Fruit fly (Drosophila melanogaster) whole organism, embryonic: ENCODE measurements around the gene jdp.

ENCODE experiments used
- Asciz ChIP-seq: fragments of 200-800 bp; sonication (Bioruptor generic); optimal IDR thresholded peaks from 2 replicates; lab custom pipeline; 2017; ENCODE audit warnings: missing biosample characterization, mild to moderate bottlenecking, missing genetic modification characterization, missing genetic modification reagents
- Atf6 ChIP-seq: fragments of 200-800 bp; sonication (Bioruptor generic); IDR thresholded peaks from 2 replicates; pipeline ENCODE4 v1.3.6; 2022; ENCODE audit warnings: missing biosample characterization, missing genetic modification characterization
- Bgb ChIP-seq: fragments of 200-800 bp; sonication (Bioruptor generic); IDR thresholded peaks from 2 replicates; pipeline ENCODE4 v1.3.6; 2022; ENCODE audit warnings: missing biosample characterization, missing genetic modification characterization; ENCODE audit not compliant: partially characterized antibody
- Blimp-1 ChIP-seq: fragments of 200-800 bp; sonication (Bioruptor generic); optimal IDR thresholded peaks from 3 replicates; lab custom pipeline; 2018; ENCODE audit warnings: missing biosample characterization, missing genetic modification characterization, mild to moderate bottlenecking, moderate library complexity, missing genetic modification reagents
- CG10543 ChIP-seq: fragments of 200-800 bp; sonication (Bioruptor generic); optimal IDR thresholded peaks from 3 replicates; lab custom pipeline; 2017; ENCODE audit warnings: missing biosample characterization, mild to moderate bottlenecking, missing genetic modification characterization, moderate library complexity
- CG1233 ChIP-seq: fragments of 200-800 bp; sonication (Bioruptor generic); optimal IDR thresholded peaks from 4 replicates; lab custom pipeline; 2018; ENCODE audit warnings: missing biosample characterization, mild to moderate bottlenecking, missing genetic modification characterization
- CG18476 ChIP-seq: fragments of 200-800 bp; sonication (Bioruptor generic); optimal IDR thresholded peaks from 2 replicates; lab custom pipeline; 2016; ENCODE audit warnings: missing biosample characterization, mild to moderate bottlenecking, missing genetic modification characterization
- CG3065 ChIP-seq: fragments of 200-800 bp; sonication (Bioruptor generic); optimal IDR thresholded peaks from 2 replicates; lab custom pipeline; 2016; ENCODE audit warnings: missing biosample characterization, missing genetic modification characterization
- CG31224 ChIP-seq: fragments of 200-800 bp; sonication (Bioruptor generic); IDR thresholded peaks from 2 replicates; pipeline ENCODE4 v1.3.6; 2022; ENCODE audit warnings: missing biosample characterization, missing genetic modification characterization
- CG32532 ChIP-seq: fragments of 200-800 bp; sonication (Bioruptor generic); IDR thresholded peaks from 2 replicates; pipeline ENCODE4 v1.3.6; 2022; ENCODE audit warnings: missing biosample characterization, missing genetic modification characterization
- CG33557 ChIP-seq: fragments of 200-800 bp; sonication (Bioruptor generic); optimal IDR thresholded peaks from 2 replicates; lab custom pipeline; 2019; ENCODE audit warnings: missing biosample characterization, mild to moderate bottlenecking, missing genetic modification characterization, moderate library complexity
- CG42726 ChIP-seq: fragments of 200-800 bp; sonication (Bioruptor generic); IDR thresholded peaks from 2 replicates; pipeline ENCODE4 v1.3.6; 2022; ENCODE audit warnings: missing biosample characterization, missing genetic modification characterization; ENCODE audit not compliant: partially characterized antibody
- CG4282 ChIP-seq: fragments of 200-800 bp; sonication (Bioruptor generic); optimal IDR thresholded peaks from 2 replicates; lab custom pipeline; 2016; ENCODE audit warnings: missing biosample characterization, missing genetic modification characterization
- CG4328 ChIP-seq: fragments of 200-800 bp; sonication (Bioruptor generic); optimal IDR thresholded peaks from 3 replicates; lab custom pipeline; 2017; ENCODE audit warnings: missing biosample characterization, missing genetic modification reagents, missing genetic modification characterization
- CG8281 ChIP-seq: fragments of 200-800 bp; sonication (Bioruptor generic); optimal IDR thresholded peaks from 2 replicates; lab custom pipeline; 2018; ENCODE audit warnings: missing biosample characterization, mild to moderate bottlenecking, missing genetic modification characterization, moderate library complexity
- CG8765 ChIP-seq: fragments of 200-800 bp; sonication (Bioruptor generic); IDR thresholded peaks from 2 replicates; pipeline ENCODE4 v1.3.6; 2022; ENCODE audit warnings: missing biosample characterization, missing genetic modification characterization
- Camta ChIP-seq: fragments of 200-800 bp; sonication (Bioruptor generic); optimal IDR thresholded peaks from 2 replicates; lab custom pipeline; 2016; ENCODE audit warnings: missing biosample characterization, missing genetic modification characterization
- Deaf1 ChIP-seq: fragments of 200-800 bp; optimal IDR thresholded peaks from 3 replicates; lab custom pipeline; 2019; ENCODE audit warnings: missing biosample characterization, mild to moderate bottlenecking, missing genetic modification characterization, moderate library complexity
- E2f2 ChIP-seq: fragments of 200-800 bp; sonication (Bioruptor generic); IDR thresholded peaks from 2 replicates; pipeline ENCODE4 v1.3.6; 2022; ENCODE audit warnings: missing biosample characterization, missing genetic modification characterization
- Eip74EF ChIP-seq, 2 experiments: fragments of 200-800 bp in 1 of 2; fragments of >200 bp in 1 of 2; sonication (Bioruptor generic) in 1 of 2; optimal IDR thresholded peaks; 2 replicates each; lab custom pipeline; 2017 to 2019; ENCODE audit warnings: missing biosample characterization in 2 of 2, missing genetic modification characterization in 2 of 2, mild to moderate bottlenecking in 1 of 2, moderate library complexity in 1 of 2
- Gug ChIP-seq: fragments of 200-800 bp; sonication (Bioruptor generic); IDR thresholded peaks from 4 replicates; pipeline ENCODE4 v1.3.6; 2022; ENCODE audit warnings: missing biosample characterization, missing genetic modification characterization
- H2.0 ChIP-seq: fragments of 200-800 bp; sonication (Bioruptor generic); IDR thresholded peaks from 2 replicates; pipeline ENCODE4 v1.3.6; 2022; ENCODE audit warnings: missing biosample characterization, missing genetic modification characterization
- Jarid2 ChIP-seq: fragments of 200-800 bp; sonication (Bioruptor generic); optimal IDR thresholded peaks from 3 replicates; lab custom pipeline; 2017; ENCODE audit warnings: mild to moderate bottlenecking, missing biosample characterization, missing genetic modification reagents, missing genetic modification characterization
- MTF-1 ChIP-seq: fragments of 200-800 bp; sonication (Bioruptor generic); optimal IDR thresholded peaks from 2 replicates; lab custom pipeline; 2018; ENCODE audit warnings: missing biosample characterization, mild to moderate bottlenecking, missing genetic modification characterization, borderline replicate concordance
- Med ChIP-seq: fragments of 200-800 bp; sonication (Bioruptor generic); peaks from one replicate; lab custom pipeline; 2016; ENCODE audit warnings: missing biosample characterization, missing genetic modification characterization, mild to moderate bottlenecking, inconsistent platforms, moderate library complexity
- NC2β ChIP-seq: fragments of 200-800 bp; sonication (Bioruptor generic); optimal IDR thresholded peaks from 2 replicates; lab custom pipeline; 2016; ENCODE audit warnings: missing biosample characterization, missing genetic modification characterization
- Optix ChIP-seq: fragments of 200-800 bp; sonication (Bioruptor generic); IDR thresholded peaks from 3 replicates; pipeline ENCODE4 v1.3.6; 2022; ENCODE audit warnings: missing biosample characterization, missing genetic modification characterization
- Scr ChIP-seq: fragments of 200-800 bp; sonication (Bioruptor generic); IDR thresholded peaks from 2 replicates; pipeline ENCODE4 v1.3.6; 2022; ENCODE audit warnings: missing biosample characterization, missing genetic modification characterization; ENCODE audit not compliant: partially characterized antibody
- Tbp ChIP-seq: fragments of >200 bp; optimal IDR thresholded peaks from 2 replicates; lab custom pipeline; 2018; ENCODE audit warnings: missing biosample characterization, missing genetic modification characterization
- bcd ChIP-seq: fragments of 200-800 bp; sonication (Bioruptor generic); optimal IDR thresholded peaks from 2 replicates; lab custom pipeline; 2017; ENCODE audit warnings: missing biosample characterization, mild to moderate bottlenecking, missing genetic modification characterization
- crol ChIP-seq: fragments of 200-800 bp; sonication (Bioruptor generic); IDR thresholded peaks from 2 replicates; pipeline ENCODE4 v1.3.6; 2022; ENCODE audit warnings: missing biosample characterization, missing genetic modification characterization
- dm ChIP-seq: fragments of 200-800 bp; sonication (Bioruptor generic); optimal IDR thresholded peaks from 3 replicates; lab custom pipeline; 2016; ENCODE audit warnings: missing biosample characterization, missing genetic modification characterization
- dmrt11E ChIP-seq: fragments of 200-800 bp; sonication (Bioruptor generic); optimal IDR thresholded peaks from 3 replicates; lab custom pipeline; 2018; ENCODE audit warnings: missing biosample characterization, mild to moderate bottlenecking, missing genetic modification characterization, moderate library complexity
- dysf ChIP-seq: fragments of 200-800 bp; sonication (Bioruptor generic); IDR thresholded peaks from 3 replicates; pipeline ENCODE4 v1.3.6; 2022; ENCODE audit warnings: missing biosample characterization, missing genetic modification characterization
- fru ChIP-seq: fragments of >200 bp; optimal IDR thresholded peaks from 2 replicates; lab custom pipeline; 2017
- grau ChIP-seq: fragments of 200-800 bp; optimal IDR thresholded peaks from 3 replicates; lab custom pipeline; 2019; ENCODE audit warnings: missing biosample characterization, mild to moderate bottlenecking, missing genetic modification characterization, moderate library complexity
- inv ChIP-seq: fragments of 200-800 bp; sonication (Bioruptor generic); IDR thresholded peaks from 2 replicates; pipeline ENCODE4 v1.3.6; 2022; ENCODE audit warnings: missing biosample characterization, missing genetic modification characterization; ENCODE audit not compliant: partially characterized antibody
- jigr1 ChIP-seq: fragments of 200-800 bp; sonication (Bioruptor generic); IDR thresholded peaks from 3 replicates; pipeline ENCODE4 v1.3.6; 2022; ENCODE audit warnings: missing biosample characterization, missing genetic modification characterization
- knrl ChIP-seq: fragments of 200-800 bp; sonication (Bioruptor generic); IDR thresholded peaks from 3 replicates; pipeline ENCODE4 v1.3.6; 2022; ENCODE audit warnings: missing biosample characterization, missing genetic modification characterization; ENCODE audit not compliant: partially characterized antibody
- lab ChIP-seq: fragments of 200-800 bp; sonication (Bioruptor generic); optimal IDR thresholded peaks from 3 replicates; lab custom pipeline; 2017; ENCODE audit warnings: missing biosample characterization, missing genetic modification characterization, mild to moderate bottlenecking, moderate library complexity, missing genetic modification reagents
- ro ChIP-seq: fragments of 200-800 bp; sonication (Bioruptor generic); IDR thresholded peaks from 2 replicates; pipeline ENCODE4 v1.3.6; 2022; ENCODE audit warnings: missing biosample characterization, missing genetic modification characterization
- row ChIP-seq: fragments of 200-800 bp; sonication (Bioruptor generic); IDR thresholded peaks from 3 replicates; pipeline ENCODE4 v1.3.6; 2022; ENCODE audit warnings: missing biosample characterization, missing genetic modification characterization
- sim ChIP-seq: fragments of 200-800 bp; sonication (Bioruptor generic); IDR thresholded peaks from 2 replicates; pipeline ENCODE4 v1.3.6; 2022; ENCODE audit warnings: missing biosample characterization, missing genetic modification characterization
- sug ChIP-seq: fragments of 200-800 bp; optimal IDR thresholded peaks from 2 replicates; lab custom pipeline; 2019; ENCODE audit warnings: missing biosample characterization, mild to moderate bottlenecking, missing genetic modification characterization, moderate library complexity
- tgo ChIP-seq: fragments of 200-800 bp; sonication (Bioruptor generic); IDR thresholded peaks from 3 replicates; pipeline ENCODE4 v1.3.6; 2022; ENCODE audit warnings: missing biosample characterization, missing genetic modification characterization
- tll ChIP-seq, 2 experiments: fragments of 200-800 bp in 1 of 2; fragments of >200 bp in 1 of 2; sonication (Bioruptor generic) in 1 of 2; optimal IDR thresholded peaks; 2 replicates each; lab custom pipeline; 2017 to 2019; ENCODE audit warnings: missing biosample characterization in 2 of 2, missing genetic modification characterization in 2 of 2, mild to moderate bottlenecking in 1 of 2, moderate library complexity in 1 of 2
- tna ChIP-seq: fragments of 200-800 bp; sonication (Bioruptor generic); IDR thresholded peaks from 2 replicates; pipeline ENCODE4 v1.3.6; 2022; ENCODE audit warnings: missing biosample characterization, missing genetic modification characterization; ENCODE audit not compliant: partially characterized antibody
- zen2 ChIP-seq: fragments of 200-800 bp; sonication (Bioruptor generic); IDR thresholded peaks from 3 replicates; pipeline ENCODE4 v1.3.6; 2022; ENCODE audit warnings: missing biosample characterization, missing genetic modification characterization; ENCODE audit not compliant: partially characterized antibody
- zfh2 ChIP-seq: fragments of 200-800 bp; sonication (Bioruptor generic); optimal IDR thresholded peaks from 2 replicates; lab custom pipeline; 2016; ENCODE audit warnings: missing biosample characterization, missing genetic modification characterization

The jdp gene

DNA sequence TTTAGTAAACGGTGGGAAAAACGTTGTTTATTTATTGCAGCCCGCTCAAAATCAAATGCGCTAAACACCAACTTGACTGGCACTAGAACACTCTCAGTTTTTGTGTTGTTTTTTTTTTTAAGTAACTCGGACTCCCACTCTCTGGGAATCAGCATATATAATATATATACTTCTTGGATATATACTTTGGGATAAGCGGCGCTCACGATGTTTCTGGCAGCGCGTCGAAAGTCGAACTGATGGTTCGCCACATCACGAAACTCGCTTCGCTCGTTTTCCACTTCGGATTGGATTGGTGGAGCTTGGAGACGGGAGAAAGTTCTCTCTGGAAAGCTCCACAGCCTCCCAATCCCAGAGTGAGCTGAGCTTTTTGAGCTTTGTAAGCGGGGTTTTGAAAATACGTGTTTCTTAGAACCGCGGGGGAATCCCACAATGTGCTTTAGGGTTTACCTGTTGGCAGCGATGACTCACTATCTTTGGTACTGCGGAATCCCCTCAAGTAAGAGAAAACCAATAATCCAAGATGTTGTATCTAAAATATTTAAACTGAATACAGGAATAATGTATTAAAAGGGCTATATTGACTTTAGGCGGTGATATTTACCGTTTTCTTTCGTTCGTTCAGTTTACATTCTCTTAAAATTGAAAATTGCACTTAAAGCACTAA is at the start of gene jdp (continued):
- TF ChIP-seq CG42726 (0 out of 2 replicates have a peak, but pooled peaks have one; percentile 50), CG31224 (no peak), Camta (GFP tag; lab: Kevin White, UChicago) (no peak), CG8281 (tag; lab: Kevin White, UChicago) (no peak), CG1233 (no peak), zfh2 (GFP tag; lab: Kevin White, UChicago) (no peak), row (GFP tag; lab: Robert Waterston, UW) (no peak), crol (GFP tag; lab: Robert Waterston, UW) (no peak), bcd (GFP tag; lab: Kevin White, UChicago) (no peak), Eip74EF (GFP tag; optimal IDR thresholded peaks at IDR 0.05; lab: Kevin White, UChicago) (peak in 1 of 2 experiments; percentile 8), CG4282 (no peak), Jarid2 (GFP tag; lab: Kevin White, UChicago) (peak; percentile 85), jigr1 (GFP tag; lab: Robert Waterston, UW) (no peak), E2f2 (peak; percentile 27; the same call in 1 of the 2 replicates), CG33557 (GFP tag; lab: Kevin White, UChicago) (no peak), NC2β (GFP tag; lab: Kevin White, UChicago) (no peak), sug (tag; lab: Kevin White, UChicago) (no peak), dm (GFP tag; lab: Kevin White, UChicago) (no peak), Tbp (no peak), fru (lab: Kevin White, UChicago) (no peak), dmrt11E (tag; lab: Kevin White, UChicago) (no peak), MTF-1 (GFP tag; lab: Kevin White, UChicago) (no peak), CG32532 (peak; percentile 32; the same call in 1 of the 2 replicates), Scr (GFP tag; lab: Robert Waterston, UW) (no peak), Optix (GFP tag; lab: Robert Waterston, UW) (no peak), CG3065 (GFP tag; lab: Kevin White, UChicago) (no peak), tll (GFP tag; optimal IDR thresholded peaks at IDR 0.05; lab: Kevin White, UChicago) (no peak), tgo (no peak), CG10543 (GFP tag; lab: Kevin White, UChicago) (peak; percentile 17), ro (GFP tag; lab: Robert Waterston, UW) (no peak), Gug (no peak), Asciz (GFP tag; lab: Kevin White, UChicago) (no peak), lab (GFP tag; lab: Kevin White, UChicago) (peak; percentile 15), tna (peak; percentile 31; the same call in 1 of the 2 replicates), H2.0 (GFP tag; lab: Robert Waterston, UW) (no peak), knrl (GFP tag; lab: Robert Waterston, UW) (no peak), zen2 (GFP tag; lab: Robert Waterston, UW) (peak; percentile 9; the same call in 1 of the 3 replicates), dysf (no peak; the same call in 2 of the 3 replicates), CG8765 (GFP tag; lab: Robert Waterston, UW) (no peak), CG4328 (no peak), Atf6 (GFP tag; lab: Robert Waterston, UW) (no peak), sim (no peak), Deaf1 (tag; lab: Kevin White, UChicago) (peak; percentile 98), Blimp-1 (peak; percentile 95), Med (GFP tag; lab: Kevin White, UChicago) (peak; percentile 74), grau (tag; lab: Kevin White, UChicago) (no peak), Bgb (GFP tag; lab: Robert Waterston, UW) (peak; percentile 45; the same call in 1 of the 2 replicates), inv (no peak), CG18476 (GFP tag; lab: Kevin White, UChicago) (no peak)
